Worm (Caenorhabditis elegans) whole organism, L2 larva: ENCODE measurements around the gene T07A9.15.

Source experiments
- F13H6.1 ChIP-seq: sonication (generic microtip); optimal IDR thresholded peaks from 2 replicates; lab custom pipeline; 2016; ENCODE audit warnings: missing genetic modification characterization, missing compliant biosample characterization
- ama-1 ChIP-seq: fragments of 150-350 bp; optimal IDR thresholded peaks from 2 replicates; lab custom pipeline; 2018; ENCODE audit warnings: inconsistent platforms
- nhr-23 ChIP-seq: fragments of 150-350 bp; optimal IDR thresholded peaks from 2 replicates; lab custom pipeline; 2014; ENCODE audit warnings: missing biosample characterization, missing genetic modification reagents, missing genetic modification characterization
- snpc-4 ChIP-seq: fragments of 150-350 bp; optimal IDR thresholded peaks from 2 replicates; lab custom pipeline; 2014; ENCODE audit warnings: missing biosample characterization, missing genetic modification characterization
- zag-1 ChIP-seq: fragments of 150-350 bp; optimal IDR thresholded peaks from 2 replicates; lab custom pipeline; 2014; ENCODE audit warnings: missing biosample characterization, missing genetic modification characterization

DNA sequence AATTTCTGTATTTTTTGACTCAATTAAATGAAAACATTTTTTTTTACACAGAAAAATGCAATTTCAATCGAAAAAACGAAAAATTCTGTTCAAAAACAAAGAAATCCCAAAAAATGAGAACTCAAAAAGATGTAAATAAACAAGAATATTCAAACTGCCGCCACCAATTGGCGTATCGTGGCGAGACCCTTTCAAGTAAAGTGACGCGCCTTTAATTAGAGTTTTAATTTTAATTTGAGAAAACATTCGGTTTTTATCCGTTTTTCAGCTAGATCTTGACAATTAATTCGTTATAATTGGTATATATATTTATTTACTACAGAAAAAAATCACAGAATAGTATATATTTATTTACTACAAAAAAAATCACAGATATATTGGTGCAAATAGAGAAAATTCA is 13.7 kb downstream of the T07A9.15 start:
- TF ChIP-seq zag-1 (tag; lab: Kevin White, UChicago) (no peak), ama-1 (no peak), F13H6.1 (no peak), nhr-23 (tag; lab: Kevin White, UChicago) (no peak), snpc-4 (tag; lab: Kevin White, UChicago) (no peak)
